Fruit fly (Drosophila melanogaster) whole organism, wandering third instar larva: ENCODE data around the gene firl.

Experiments
- CG9705 ChIP-seq: fragments of 200-800 bp; sonication (Bioruptor generic); optimal IDR thresholded peaks from 2 replicates; lab custom pipeline; 2018; ENCODE audit warnings: missing biosample characterization, mild to moderate bottlenecking, missing genetic modification characterization
- GATAd ChIP-seq: sonication (Bioruptor generic); optimal IDR thresholded peaks from 2 replicates; lab custom pipeline; 2016; ENCODE audit warnings: missing biosample characterization, missing genetic modification characterization
- Hnf4 ChIP-seq: fragments of 200-800 bp; sonication (Bioruptor generic); optimal IDR thresholded peaks from 2 replicates; lab custom pipeline; 2016; ENCODE audit warnings: missing biosample characterization, mild to moderate bottlenecking, missing genetic modification characterization
- N ChIP-seq: fragments of >200 bp; optimal IDR thresholded peaks from 2 replicates; lab custom pipeline; 2018; ENCODE audit warnings: missing biosample characterization, missing external identifiers, missing genetic modification characterization

- no peak for TF ChIP-seq GATAd (GFP tag; lab: Kevin White, UChicago)
- no peak for TF ChIP-seq CG9705 (GFP tag; lab: Kevin White, UChicago)
- no peak for TF ChIP-seq N
- no peak for TF ChIP-seq Hnf4 (GFP tag; lab: Kevin White, UChicago)
Observed at dm6 chr2L:12115809-12116208, 49.2 kb upstream of the firl start.
